Worm (Caenorhabditis elegans): ENCODE results near the gene ahsa-1.
"Not testable (repeated sequence)": the region's sequence is repeated elsewhere in the genome, so short reads cannot be mapped to it uniquely, and the experiment has no call there.

ahsa-1 gene

DNA sequence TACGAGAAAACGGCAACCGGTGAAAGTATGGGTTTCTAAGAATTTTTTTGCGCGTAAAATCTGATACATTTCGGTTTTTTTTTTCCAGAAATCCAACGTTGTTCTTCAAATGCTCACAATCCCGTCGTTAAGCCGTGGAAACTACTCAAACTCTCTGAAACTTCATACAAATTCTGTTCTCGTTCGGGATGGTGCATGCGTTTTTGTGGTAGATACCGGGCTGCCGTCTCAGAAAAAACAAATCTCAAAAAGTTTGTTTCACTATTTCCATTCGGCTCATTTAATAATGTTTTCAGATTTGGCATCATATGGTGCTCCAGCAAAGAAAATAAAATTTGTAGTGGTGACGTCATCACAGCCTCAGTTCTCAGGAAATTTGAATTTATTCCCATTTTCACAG lies 30.5 kb downstream of the ahsa-1 start:
- no peak for TF ChIP-seq ceh-36 (tag; optimal IDR thresholded peaks at IDR 0.05)
- no peak for TF ChIP-seq ets-7 (tag; optimal IDR thresholded peaks at IDR 0.05)
- TF ChIP-seq aly-1 (tag; optimal IDR thresholded peaks at IDR 0.05) = no peak
- TF ChIP-seq hmbx-1 (tag; optimal IDR thresholded peaks at IDR 0.05) = no peak
- no peak for TF ChIP-seq sea-1 (GFP tag; conservative IDR thresholded peaks at IDR 0.05)
- TF ChIP-seq pes-1 (GFP tag; IDR thresholded peaks at IDR 0.05) = no peak
- TF ChIP-seq F13C5.2 (tag; optimal IDR thresholded peaks at IDR 0.05) = no peak
- TF ChIP-seq scrt-1 (GFP tag; IDR thresholded peaks at IDR 0.05) = no peak

DNA sequence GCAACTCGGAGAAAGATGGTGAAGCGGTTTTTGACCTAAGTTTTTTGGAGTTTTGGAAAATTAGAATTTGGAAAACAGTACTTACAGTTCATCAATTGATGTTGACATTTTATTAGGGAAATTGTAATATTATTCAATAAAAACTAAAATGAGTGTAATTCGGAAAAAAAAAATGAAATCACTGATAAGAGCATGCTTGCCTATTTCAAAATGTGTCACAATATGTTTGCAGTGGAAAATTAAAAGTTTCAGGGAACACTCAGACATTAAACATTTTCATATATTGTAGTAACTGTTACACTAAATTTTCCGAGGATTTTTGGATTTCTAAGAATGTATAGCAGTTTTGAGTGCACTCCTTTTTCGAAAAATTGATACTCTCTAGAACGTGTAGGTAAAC lies 32.8 kb downstream of the ahsa-1 start, which contains the start of the genes fbxa-82 and C25D7.5:
Gene fbxa-82, minus strand, starts transcription at position 163 of the 400 bp plus-strand sequence.
Gene C25D7.5, plus strand, starts transcription at position 283 of the 400 bp plus-strand sequence.
- TF ChIP-seq hmbx-1 (tag; optimal IDR thresholded peaks at IDR 0.05) (no peak), hmg-4 (GFP tag; optimal IDR thresholded peaks at IDR 0.05) (no peak), flt-1 (GFP tag; IDR thresholded peaks at IDR 0.05) (no peak), tbx-11 (GFP tag; IDR thresholded peaks at IDR 0.05) (no peak), ama-1 (optimal IDR thresholded peaks at IDR 0.05) (no peak), ceh-13 (GFP tag; optimal IDR thresholded peaks at IDR 0.05) (no peak), hnd-1 (tag; optimal IDR thresholded peaks at IDR 0.05) (no peak), pes-1 (GFP tag; IDR thresholded peaks at IDR 0.05) (no peak), ets-7 (tag; optimal IDR thresholded peaks at IDR 0.05) (no peak), B0310.2 (tag; optimal IDR thresholded peaks at IDR 0.05) (no peak), sea-1 (GFP tag; conservative IDR thresholded peaks at IDR 0.05) (no peak), tra-4 (tag; optimal IDR thresholded peaks at IDR 0.05) (no peak), F13C5.2 (tag; optimal IDR thresholded peaks at IDR 0.05) (no peak), ceh-36 (tag; optimal IDR thresholded peaks at IDR 0.05) (no peak), aly-1 (tag; optimal IDR thresholded peaks at IDR 0.05) (no peak), scrt-1 (GFP tag; IDR thresholded peaks at IDR 0.05) (no peak)

DNA sequence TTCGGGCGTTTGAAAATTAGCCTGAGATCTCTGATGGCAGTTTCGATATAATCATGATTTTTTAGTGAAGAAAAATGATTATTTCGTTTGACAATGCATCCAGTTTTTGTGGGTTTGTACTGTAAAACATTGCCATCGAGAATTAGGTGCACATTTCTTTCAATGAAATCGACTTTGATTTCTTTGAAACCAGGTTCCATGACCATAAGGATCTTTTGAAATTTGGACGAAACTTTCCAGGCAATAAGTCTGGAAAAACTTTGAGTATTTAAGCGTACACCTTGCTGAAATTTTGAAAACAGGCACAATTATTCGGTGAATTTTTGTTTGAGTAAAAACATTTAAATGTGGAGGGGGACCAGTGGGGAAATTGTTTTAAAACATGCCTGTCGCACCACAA lies 33.5 kb downstream of the ahsa-1 start:
- TF ChIP-seq hmbx-1 (tag; optimal IDR thresholded peaks at IDR 0.05) (no peak), pes-1 (GFP tag; IDR thresholded peaks at IDR 0.05) (no peak), hnd-1 (tag; optimal IDR thresholded peaks at IDR 0.05) (no peak), ceh-36 (tag; optimal IDR thresholded peaks at IDR 0.05) (no peak), ets-7 (tag; optimal IDR thresholded peaks at IDR 0.05) (no peak), hmg-4 (GFP tag; optimal IDR thresholded peaks at IDR 0.05) (no peak), tra-4 (tag; optimal IDR thresholded peaks at IDR 0.05) (no peak), B0310.2 (tag; optimal IDR thresholded peaks at IDR 0.05) (no peak), ceh-13 (GFP tag; optimal IDR thresholded peaks at IDR 0.05) (no peak), tbx-37 (GFP tag; conservative IDR thresholded peaks at IDR 0.05) (no peak), aly-1 (tag; optimal IDR thresholded peaks at IDR 0.05) (no peak), tbx-11 (GFP tag; IDR thresholded peaks at IDR 0.05) (no peak), scrt-1 (GFP tag; IDR thresholded peaks at IDR 0.05) (no peak)

DNA sequence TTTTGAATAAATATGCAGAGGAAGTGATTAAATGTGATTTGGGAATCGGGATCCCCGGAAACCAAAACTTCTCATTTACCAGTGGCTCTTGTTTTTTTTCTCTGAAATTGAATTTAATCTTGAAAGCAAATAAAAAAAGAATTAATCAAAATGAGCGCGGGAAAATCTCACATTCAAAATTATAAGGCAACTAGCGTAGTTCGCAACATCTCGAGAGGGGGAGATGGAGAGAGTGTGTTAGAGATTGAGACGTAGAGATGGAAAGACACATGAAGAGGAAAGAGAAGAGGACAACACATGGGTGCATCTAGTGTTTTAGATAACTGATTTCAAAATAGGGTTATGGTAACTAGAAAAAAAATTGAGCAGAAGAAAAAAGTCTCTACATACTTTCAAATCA lies 37.1 kb downstream of the ahsa-1 start, which contains the start of gene sdc-3:
Gene sdc-3, minus strand, starts transcription at position 101 of the 400 bp plus-strand sequence.
- TF ChIP-seq tbx-11 (GFP tag; IDR thresholded peaks at IDR 0.05) = no peak
- TF ChIP-seq ets-7 (tag; optimal IDR thresholded peaks at IDR 0.05) = no peak
- TF ChIP-seq scrt-1 (GFP tag; IDR thresholded peaks at IDR 0.05) = no peak
- no peak for TF ChIP-seq pes-1 (GFP tag; IDR thresholded peaks at IDR 0.05)
- no peak for TF ChIP-seq aly-1 (tag; optimal IDR thresholded peaks at IDR 0.05)
- TF ChIP-seq ceh-13 (GFP tag; optimal IDR thresholded peaks at IDR 0.05) = no peak
- no peak for TF ChIP-seq B0310.2 (tag; optimal IDR thresholded peaks at IDR 0.05)

DNA sequence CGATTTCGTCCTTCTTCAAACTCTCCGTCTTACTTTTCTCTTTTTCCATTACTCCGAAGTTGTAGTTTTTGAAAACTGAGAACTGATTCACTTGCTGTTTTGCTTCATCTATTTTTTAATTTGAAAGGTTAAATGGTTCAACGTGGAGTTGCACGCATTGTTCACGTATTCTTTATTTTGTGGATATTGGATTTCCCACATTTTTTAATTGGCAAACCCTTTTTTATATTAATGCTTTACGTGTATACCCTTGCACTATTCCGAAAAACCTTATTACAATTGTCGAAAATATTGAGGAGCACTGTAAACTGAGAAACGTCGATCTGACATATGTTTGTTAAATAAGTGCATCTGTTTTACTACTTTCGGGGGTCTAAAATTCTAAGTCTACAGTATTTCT lies 48.4 kb downstream of the ahsa-1 start, which contains the start of gene melo-3:
Gene melo-3, minus strand, starts transcription at position 101 of the 400 bp plus-strand sequence.
- not testable (repeated sequence) for TF ChIP-seq tbx-37 (GFP tag; conservative IDR thresholded peaks at IDR 0.05); hmbx-1 (tag; optimal IDR thresholded peaks at IDR 0.05); ets-7 (tag; optimal IDR thresholded peaks at IDR 0.05)
